6 worm cellular contexts compared by ENCODE assay signal in genomic region chrIII:10284214-10284613, ce11.
TF ChIP-seq lines count a peak whose summit lies in the region.

No protein-coding gene starts in this region.

TF ChIP-seq in whole organism, L1 larva, 84 proteins besides CTCF, POLR2A, EP300 and RAD21 (continued from another document and continues in another):
- TF ChIP-seq snpc-4 (tag; optimal IDR thresholded peaks at IDR 0.05; lab: Kevin White, UChicago) (peak; percentile 16), nhr-85 (tag; lab: Kevin White, UChicago) (no peak), pax-3 (tag; optimal IDR thresholded peaks at IDR 0.05; lab: Kevin White, UChicago) (peak; percentile 53), dsc-1 (tag; optimal IDR thresholded peaks at IDR 0.05; lab: Kevin White, UChicago) (peak; percentile 77), rnt-1 (tag; optimal IDR thresholded peaks at IDR 0.05; lab: Kevin White, UChicago) (peak; percentile 28), zip-4 (GFP tag; optimal IDR thresholded peaks at IDR 0.05; lab: Kevin White, UChicago) (no peak), efl-3 (GFP tag; optimal IDR thresholded peaks at IDR 0.05; lab: Kevin White, UChicago) (no peak), unc-30 (tag; optimal IDR thresholded peaks at IDR 0.05; lab: Kevin White, UChicago) (no peak), mab-9 (GFP tag; IDR thresholded peaks at IDR 0.05; lab: Robert Waterston, UW) (peak; percentile 25; the same call in 1 of the 2 replicates), hlh-4 (tag; optimal IDR thresholded peaks at IDR 0.05; lab: Kevin White, UChicago) (no peak), nhr-11 (tag; optimal IDR thresholded peaks at IDR 0.05; lab: Kevin White, UChicago) (no peak), ces-1 (GFP tag; optimal IDR thresholded peaks at IDR 0.05; lab: Kevin White, UChicago) (peak; percentile 24), mef-2 (tag; optimal IDR thresholded peaks at IDR 0.05; lab: Kevin White, UChicago) (peak; percentile 8), fkh-8 (tag; optimal IDR thresholded peaks at IDR 0.05; lab: Kevin White, UChicago) (peak; percentile 91), xbp-1 (tag; optimal IDR thresholded peaks at IDR 0.05; lab: Kevin White, UChicago) (peak; percentile 49), C04F5.9 (tag; optimal IDR thresholded peaks at IDR 0.05; lab: Kevin White, UChicago) (no peak), lir-3 (tag; optimal IDR thresholded peaks at IDR 0.05; lab: Kevin White, UChicago; ENCODE audit: poor library complexity) (peak; percentile 36), ceh-88 (GFP tag; IDR thresholded peaks at IDR 0.05; lab: Robert Waterston, UW) (no peak), aly-2 (tag; optimal IDR thresholded peaks at IDR 0.05; lab: Kevin White, UChicago) (no peak), unc-86 (tag; optimal IDR thresholded peaks at IDR 0.05; lab: Kevin White, UChicago) (peak; percentile 82), nhr-47 (tag; optimal IDR thresholded peaks at IDR 0.05; lab: Kevin White, UChicago) (peak; percentile 73), fkh-10 (GFP tag; optimal IDR thresholded peaks at IDR 0.05; lab: Kevin White, UChicago) (peak; percentile 82)

TF ChIP-seq in whole organism, L2 larva, 48 proteins besides CTCF, POLR2A, EP300 and RAD21 (continued from another document and continues in another):
- TF ChIP-seq blmp-1 (tag; optimal IDR thresholded peaks at IDR 0.05; lab: Kevin White, UChicago; ENCODE audit: insufficient read depth) (no peak), nhr-25 (tag; optimal IDR thresholded peaks at IDR 0.05; lab: Kevin White, UChicago) (no peak), lin-11 (tag; optimal IDR thresholded peaks at IDR 0.05; lab: Kevin White, UChicago) (peak; percentile 65), ztf-4 (tag; optimal IDR thresholded peaks at IDR 0.05; lab: Kevin White, UChicago) (peak; percentile 15), nhr-21 (tag; optimal IDR thresholded peaks at IDR 0.05; lab: Kevin White, UChicago) (no peak), snpc-4 (tag; optimal IDR thresholded peaks at IDR 0.05; lab: Kevin White, UChicago) (no peak), nhr-23 (tag; optimal IDR thresholded peaks at IDR 0.05; lab: Kevin White, UChicago) (no peak), ama-1 (optimal IDR thresholded peaks at IDR 0.05; lab: Kevin White, UChicago) (no peak), unc-39 (tag; optimal IDR thresholded peaks at IDR 0.05; lab: Kevin White, UChicago) (no peak), zag-1 (tag; optimal IDR thresholded peaks at IDR 0.05; lab: Kevin White, UChicago) (peak; percentile 90), crh-2 (tag; optimal IDR thresholded peaks at IDR 0.05; lab: Kevin White, UChicago) (peak; percentile 57), sma-3 (GFP tag; optimal IDR thresholded peaks at IDR 0.05; lab: Kevin White, UChicago) (no peak), mdl-1 (tag; optimal IDR thresholded peaks at IDR 0.05; lab: Kevin White, UChicago) (peak; percentile 61 to 92), ceh-82 (tag; optimal IDR thresholded peaks at IDR 0.05; lab: Kevin White, UChicago) (peak; percentile 22), fos-1 (tag; optimal IDR thresholded peaks at IDR 0.05; lab: Kevin White, UChicago) (no peak), nhr-77 (tag; optimal IDR thresholded peaks at IDR 0.05; lab: Kevin White, UChicago) (no peak), lin-13 (GFP tag; optimal IDR thresholded peaks at IDR 0.05; lab: Kevin White, UChicago) (peak; percentile 73), nhr-129 (tag; optimal IDR thresholded peaks at IDR 0.05; lab: Kevin White, UChicago) (peak; percentile 17), ztf-1 (GFP tag; conservative IDR thresholded peaks at IDR 0.05; lab: Robert Waterston, UW) (no peak), elt-1 (tag; optimal IDR thresholded peaks at IDR 0.05; lab: Kevin White, UChicago) (no peak), nhr-237 (tag; optimal IDR thresholded peaks at IDR 0.05; lab: Kevin White, UChicago) (no peak), sem-4 (tag; optimal IDR thresholded peaks at IDR 0.05; lab: Kevin White, UChicago) (peak; percentile 56), unc-55 (GFP tag; optimal IDR thresholded peaks at IDR 0.05; lab: Kevin White, UChicago) (peak; percentile 75)

TF ChIP-seq in whole organism, L3 larva, 47 proteins besides CTCF, POLR2A, EP300 and RAD21 (continued from another document and continues in another):
- TF ChIP-seq egl-5 (tag; optimal IDR thresholded peaks at IDR 0.05; lab: Kevin White, UChicago): no peak
- no peak for TF ChIP-seq daf-12 (tag; optimal IDR thresholded peaks at IDR 0.05; lab: Kevin White, UChicago)
- TF ChIP-seq sea-2 (GFP tag; optimal IDR thresholded peaks at IDR 0.05; lab: Kevin White, UChicago): peak; percentile 8
- TF ChIP-seq ceh-9 (tag; optimal IDR thresholded peaks at IDR 0.05; lab: Kevin White, UChicago): no peak
- TF ChIP-seq hmg-11 (tag; optimal IDR thresholded peaks at IDR 0.05; lab: Kevin White, UChicago): peak; percentile 73
- TF ChIP-seq nhr-25 (tag; optimal IDR thresholded peaks at IDR 0.05; lab: Kevin White, UChicago): no peak
- TF ChIP-seq nhr-23 (tag; optimal IDR thresholded peaks at IDR 0.05; lab: Kevin White, UChicago): no peak
- TF ChIP-seq eor-1 (tag; optimal IDR thresholded peaks at IDR 0.05; lab: Kevin White, UChicago): no peak
- TF ChIP-seq ama-1 (optimal IDR thresholded peaks at IDR 0.05; lab: Kevin White, UChicago): no peak
- peak; percentile 8 for TF ChIP-seq tbx-2 (tag; optimal IDR thresholded peaks at IDR 0.05; lab: Kevin White, UChicago)
- TF ChIP-seq ceh-28 (tag; optimal IDR thresholded peaks at IDR 0.05; lab: Kevin White, UChicago): peak; percentile 31
- TF ChIP-seq lin-39 (tag; optimal IDR thresholded peaks at IDR 0.05; lab: Kevin White, UChicago): peak; percentile 94
- peak; percentile 11 for TF ChIP-seq snpc-4 (tag; optimal IDR thresholded peaks at IDR 0.05; lab: Kevin White, UChicago)
- no peak for TF ChIP-seq zag-1 (tag; optimal IDR thresholded peaks at IDR 0.05; lab: Kevin White, UChicago)
- no peak for TF ChIP-seq ceh-82 (tag; optimal IDR thresholded peaks at IDR 0.05; lab: Kevin White, UChicago)
- no peak for TF ChIP-seq nhr-43 (tag; optimal IDR thresholded peaks at IDR 0.05; lab: Kevin White, UChicago; ENCODE audit: poor library complexity, severe bottlenecking)
- no peak for TF ChIP-seq nhr-28 (tag; optimal IDR thresholded peaks at IDR 0.05; lab: Kevin White, UChicago)
- TF ChIP-seq elt-2 (tag; optimal IDR thresholded peaks at IDR 0.05; lab: Kevin White, UChicago): no peak
- TF ChIP-seq jun-1 (tag; optimal IDR thresholded peaks at IDR 0.05; lab: Kevin White, UChicago): no peak
- TF ChIP-seq aly-2 (tag; optimal IDR thresholded peaks at IDR 0.05; lab: Kevin White, UChicago): no peak
- TF ChIP-seq ztf-11 (tag; optimal IDR thresholded peaks at IDR 0.05; lab: Kevin White, UChicago): no peak
- TF ChIP-seq elt-3 (tag; optimal IDR thresholded peaks at IDR 0.05; lab: Kevin White, UChicago): no peak
- no peak for TF ChIP-seq egl-27 (tag; optimal IDR thresholded peaks at IDR 0.05; lab: Kevin White, UChicago)
- no peak for TF ChIP-seq nhr-77 (tag; optimal IDR thresholded peaks at IDR 0.05; lab: Kevin White, UChicago)
- peak; percentile 87 for TF ChIP-seq fkh-10 (GFP tag; optimal IDR thresholded peaks at IDR 0.05; lab: Kevin White, UChicago)

TF ChIP-seq in whole organism, L4 larva, 104 proteins besides CTCF, POLR2A, EP300 and RAD21 (continued from another document and continues in another):
- TF ChIP-seq zip-2 (tag; optimal IDR thresholded peaks at IDR 0.05; lab: Kevin White, UChicago): no peak
- TF ChIP-seq ceh-28 (tag; optimal IDR thresholded peaks at IDR 0.05; lab: Kevin White, UChicago): no peak
- TF ChIP-seq ceh-62 (tag; optimal IDR thresholded peaks at IDR 0.05; lab: Kevin White, UChicago): no peak
- peak; percentile 33 for TF ChIP-seq zag-1 (tag; optimal IDR thresholded peaks at IDR 0.05; lab: Kevin White, UChicago)
- TF ChIP-seq sdz-12 (GFP tag; optimal IDR thresholded peaks at IDR 0.05; lab: Kevin White, UChicago): no peak
- TF ChIP-seq tag-97 (GFP tag; IDR thresholded peaks at IDR 0.05; lab: Robert Waterston, UW): no peak
- no peak for TF ChIP-seq daf-8 (GFP tag; IDR thresholded peaks at IDR 0.05; lab: Robert Waterston, UW)
- TF ChIP-seq daf-19 (GFP tag; conservative IDR thresholded peaks at IDR 0.05; lab: Robert Waterston, UW): no peak
- TF ChIP-seq egl-43 (GFP tag; IDR thresholded peaks at IDR 0.05; lab: Robert Waterston, UW): peak; percentile 65; the same call in 1 of the 2 replicates
- TF ChIP-seq madf-9 (GFP tag; conservative IDR thresholded peaks at IDR 0.05; lab: Robert Waterston, UW): peak; percentile 49; the same call in 1 of the 2 replicates
- TF ChIP-seq hif-1 (tag; optimal IDR thresholded peaks at IDR 0.05; lab: Kevin White, UChicago): peak in 1 of 2 experiments; percentile 55
- no peak for TF ChIP-seq zip-11 (GFP tag; IDR thresholded peaks at IDR 0.05; lab: Robert Waterston, UW)
- no peak for TF ChIP-seq lin-29 (GFP tag; IDR thresholded peaks at IDR 0.05; lab: Robert Waterston, UW)
- TF ChIP-seq mdl-1 (tag; optimal IDR thresholded peaks at IDR 0.05; lab: Kevin White, UChicago): peak; percentile 48 to 74
- no peak for TF ChIP-seq dmd-8 (GFP tag; IDR thresholded peaks at IDR 0.05; lab: Robert Waterston, UW)
- no peak for TF ChIP-seq Y48G9A.11 (GFP tag; IDR thresholded peaks at IDR 0.05; lab: Robert Waterston, UW)
- peak; percentile 93 for TF ChIP-seq aha-1 (tag; lab: Kevin White, UChicago)
- peak; percentile 59 for TF ChIP-seq vab-7 (GFP tag; IDR thresholded peaks at IDR 0.05; lab: Robert Waterston, UW)
- TF ChIP-seq hlh-30 (tag; optimal IDR thresholded peaks at IDR 0.05; lab: Kevin White, UChicago; ENCODE audit: insufficient read depth): peak; percentile 65
- no peak for TF ChIP-seq jun-1 (tag; optimal IDR thresholded peaks at IDR 0.05; lab: Kevin White, UChicago)
- TF ChIP-seq cey-2 (tag; optimal IDR thresholded peaks at IDR 0.05; lab: Kevin White, UChicago; ENCODE audit: borderline replicate concordance, insufficient read depth): no peak
- TF ChIP-seq gei-8 (GFP tag; optimal IDR thresholded peaks at IDR 0.05; lab: Kevin White, UChicago): no peak
- no peak for TF ChIP-seq nhr-77 (tag; optimal IDR thresholded peaks at IDR 0.05; lab: Kevin White, UChicago)
- TF ChIP-seq fos-1 (tag; optimal IDR thresholded peaks at IDR 0.05; lab: Kevin White, UChicago): no peak
- TF ChIP-seq Y5F2A.4 (GFP tag; optimal IDR thresholded peaks at IDR 0.05; lab: Kevin White, UChicago): no peak

TF ChIP-seq in whole organism, late embryonic, 69 proteins besides CTCF, POLR2A, EP300 and RAD21 (continued from another document):
- TF ChIP-seq nfya-1 (tag; optimal IDR thresholded peaks at IDR 0.05; lab: Kevin White, UChicago) (peak; percentile 50), fkh-10 (GFP tag; optimal IDR thresholded peaks at IDR 0.05; lab: Kevin White, UChicago) (peak; percentile 71), ceh-31 (tag; optimal IDR thresholded peaks at IDR 0.05; lab: Kevin White, UChicago) (peak; percentile 76), ceh-34 (tag; optimal IDR thresholded peaks at IDR 0.05; lab: Kevin White, UChicago) (no peak), ceh-6 (GFP tag; optimal IDR thresholded peaks at IDR 0.05; lab: Kevin White, UChicago) (peak; percentile 18), pha-4 (tag; optimal IDR thresholded peaks at IDR 0.05; lab: Kevin White, UChicago) (no peak), C08G9.2 (tag; optimal IDR thresholded peaks at IDR 0.05; lab: Kevin White, UChicago) (no peak), sdc-2 (tag; optimal IDR thresholded peaks at IDR 0.05; lab: Kevin White, UChicago) (no peak), ceh-14 (tag; optimal IDR thresholded peaks at IDR 0.05; lab: Kevin White, UChicago) (peak; percentile 78), ceh-48 (tag; optimal IDR thresholded peaks at IDR 0.05; lab: Kevin White, UChicago) (peak; percentile 73), hlh-15 (tag; optimal IDR thresholded peaks at IDR 0.05; lab: Kevin White, UChicago) (no peak), unc-42 (tag; optimal IDR thresholded peaks at IDR 0.05; lab: Kevin White, UChicago) (peak; percentile 94), rnt-1 (tag; optimal IDR thresholded peaks at IDR 0.05; lab: Kevin White, UChicago) (no peak), hlh-30 (tag; optimal IDR thresholded peaks at IDR 0.05; lab: Kevin White, UChicago; ENCODE audit: insufficient read depth) (peak; percentile 27)

TF ChIP-seq in whole organism, young adult, 124 proteins besides CTCF, POLR2A, EP300 and RAD21 (continued from another document):
- TF ChIP-seq lin-35 (GFP tag; optimal IDR thresholded peaks at IDR 0.05; lab: Kevin White, UChicago): peak in 1 of 3 experiments; percentile 18
- TF ChIP-seq nhr-179 (tag; optimal IDR thresholded peaks at IDR 0.05; lab: Kevin White, UChicago): no peak
- TF ChIP-seq nfyb-1 (GFP tag; IDR thresholded peaks at IDR 0.05; lab: Robert Waterston, UW): peak; percentile 34; the same call in 1 of the 2 replicates
- no peak for TF ChIP-seq mel-28 (tag; optimal IDR thresholded peaks at IDR 0.05; lab: Kevin White, UChicago; ENCODE audit: borderline replicate concordance)
- TF ChIP-seq ceh-27 (GFP tag; optimal IDR thresholded peaks at IDR 0.05; lab: Kevin White, UChicago): peak; percentile 50
- TF ChIP-seq K12H6.12 (tag; optimal IDR thresholded peaks at IDR 0.05; lab: Kevin White, UChicago): peak; percentile 85
- TF ChIP-seq rcor-1 (GFP tag; IDR thresholded peaks at IDR 0.05; lab: Robert Waterston, UW): no peak
- TF ChIP-seq Y56A3A.18 (GFP tag; IDR thresholded peaks at IDR 0.05; lab: Robert Waterston, UW): no peak
- TF ChIP-seq attf-5 (GFP tag; optimal IDR thresholded peaks at IDR 0.05; lab: Kevin White, UChicago): peak; percentile 72
TF ChIP-seq in whole organism, young adult: peak in this region for 14.
